Worm (Caenorhabditis elegans) whole organism, L4/young adult: ENCODE results near the gene esyt-2.

ENCODE experiments used
- W03F9.2 ChIP-seq: fragments of 150-350 bp; optimal IDR thresholded peaks from 2 replicates; lab custom pipeline; 2014; ENCODE audit warnings: missing biosample characterization, missing genetic modification characterization
- dao-5 ChIP-seq: sonication (generic microtip); optimal IDR thresholded peaks from 2 replicates; lab custom pipeline; 2016; ENCODE audit warnings: missing genotype, missing genetic modification characterization, moderate library complexity, missing compliant biosample characterization
- him-1 ChIP-seq: sonication (generic microtip); optimal IDR thresholded peaks from 2 replicates; lab custom pipeline; 2016; ENCODE audit warnings: missing genotype, missing genetic modification reagents, missing genetic modification characterization, missing compliant biosample characterization

Gene esyt-2

DNA sequence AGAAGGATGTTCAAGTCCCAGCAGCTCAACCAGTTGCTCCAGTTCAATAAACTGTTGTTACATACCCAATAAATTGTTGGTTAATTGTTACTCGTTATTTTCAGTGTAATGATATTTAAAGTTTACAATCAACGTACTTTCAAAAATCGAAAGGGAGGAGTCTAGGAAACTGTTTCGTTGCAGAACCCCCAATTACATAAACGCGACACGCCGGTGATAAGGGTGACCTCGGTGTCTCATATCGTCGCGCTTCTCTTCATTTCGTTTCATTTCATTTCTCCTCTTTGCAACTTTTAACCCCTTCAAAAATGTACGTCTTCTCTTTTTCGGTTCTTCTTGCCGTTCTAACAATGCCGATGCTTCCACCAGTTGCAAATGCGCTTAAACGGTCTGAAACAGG lies 22.9 kb downstream of the esyt-2 start, which contains the start of gene C23G10.2:
TSS of gene C23G10.2 (plus strand) at position 184 of the 400 bp plus-strand sequence.
- TF ChIP-seq W03F9.2 (tag; lab: Kevin White, UChicago) (no peak), dao-5 (tag; lab: Kevin White, UChicago) (no peak), him-1 (no peak)

DNA sequence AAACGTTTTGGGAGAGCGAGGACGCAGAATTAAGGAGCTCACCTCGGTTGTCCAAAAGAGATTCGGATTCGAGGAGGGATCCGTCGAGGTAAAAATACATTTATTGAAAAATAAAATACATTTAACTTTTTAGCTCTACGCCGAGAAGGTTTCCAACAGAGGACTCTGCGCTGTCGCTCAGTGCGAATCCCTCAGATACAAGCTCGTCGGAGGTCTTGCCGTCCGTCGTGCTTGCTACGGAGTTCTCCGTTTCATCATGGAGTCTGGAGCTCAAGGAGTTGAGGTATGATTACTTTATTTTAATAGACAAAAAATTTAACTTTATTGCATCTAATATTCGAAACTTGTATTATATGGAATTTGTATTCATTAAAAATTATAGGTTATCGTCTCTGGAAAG lies 23.7 kb downstream of the esyt-2 start:
- TF ChIP-seq him-1 (no peak), W03F9.2 (tag; lab: Kevin White, UChicago) (no peak), dao-5 (tag; lab: Kevin White, UChicago) (no peak)

DNA sequence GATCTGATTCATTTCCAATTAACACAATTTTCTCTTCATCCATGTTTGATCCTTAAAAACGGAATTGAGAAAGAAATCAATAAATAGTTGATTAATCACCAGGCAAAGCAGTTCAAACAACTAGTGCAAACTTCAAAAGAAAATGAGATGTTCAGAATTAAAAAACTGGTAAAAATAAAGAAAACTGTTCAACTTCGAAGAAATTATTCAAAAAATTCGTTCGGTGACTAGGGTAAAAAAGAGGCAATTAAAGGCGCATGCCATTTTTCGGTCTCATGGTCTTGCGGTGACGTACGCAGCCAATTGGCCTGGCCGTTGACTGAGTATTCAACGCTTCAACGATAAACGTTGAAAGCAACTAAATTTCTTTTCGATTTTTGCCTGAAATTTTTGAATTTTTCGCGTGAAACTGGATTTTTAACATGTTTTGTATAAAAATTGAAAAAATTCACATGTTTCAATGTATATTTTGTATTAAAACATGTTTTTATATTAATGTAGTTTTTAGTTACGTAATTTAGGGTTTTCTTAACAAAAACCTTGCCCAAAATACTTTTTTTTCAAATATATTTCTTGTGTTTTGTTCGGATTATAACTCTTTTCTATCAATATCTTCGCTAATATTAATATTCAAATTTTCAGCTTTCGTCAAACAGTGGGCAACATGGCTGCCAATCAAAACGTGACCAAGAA lies 24.5 kb downstream of the esyt-2 start, which contains the start of the genes sna-3 and rps-3:
TSS of gene sna-3 (minus strand) at position 51 of the 693 bp plus-strand sequence.
TSS of gene rps-3 (plus strand) at position 643 of the 693 bp plus-strand sequence.
- TF ChIP-seq him-1 (no peak), W03F9.2 (tag; lab: Kevin White, UChicago) (peak; percentile 90)

DNA sequence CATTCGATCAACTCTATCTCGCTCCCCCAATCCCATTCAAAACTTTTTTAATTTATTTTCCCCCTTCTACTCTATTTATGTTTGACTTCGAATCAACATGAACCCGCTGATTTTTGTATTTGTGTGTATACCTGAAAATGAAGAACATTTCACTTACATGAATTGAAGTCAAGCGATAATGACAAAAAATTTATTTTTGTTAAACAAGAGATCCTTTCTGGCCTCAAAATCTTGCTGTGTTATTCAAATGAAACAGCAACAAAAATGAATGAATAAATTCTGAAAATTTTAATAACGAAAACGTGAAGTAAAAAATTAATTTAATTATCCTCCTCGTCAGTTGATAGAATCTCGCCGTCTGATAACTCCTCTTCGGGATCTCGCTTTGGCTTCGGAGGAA lies 28.3 kb downstream of the esyt-2 start:
- TF ChIP-seq dao-5 (tag; lab: Kevin White, UChicago) = no peak
- no peak for TF ChIP-seq W03F9.2 (tag; lab: Kevin White, UChicago)
- TF ChIP-seq him-1 = no peak

DNA sequence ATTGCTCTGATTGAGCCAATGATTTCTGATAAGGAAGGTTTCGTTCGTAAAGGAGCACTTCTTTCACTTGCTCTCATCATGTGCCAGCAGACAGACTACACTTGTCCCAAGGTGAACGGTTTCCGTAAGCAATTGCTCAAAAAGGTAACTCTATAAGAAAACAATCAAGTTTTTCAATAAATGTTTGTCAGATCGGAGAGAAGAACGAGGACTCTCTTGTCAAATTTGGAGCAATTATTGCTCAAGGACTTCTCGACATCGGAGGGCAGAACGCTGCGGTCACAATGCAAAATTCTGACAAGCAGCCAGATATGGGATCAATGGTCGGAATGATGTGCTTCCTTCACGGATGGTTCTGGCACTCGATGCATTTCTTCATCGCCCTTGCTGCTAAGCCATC lies 29.4 kb downstream of the esyt-2 start:
- no peak for TF ChIP-seq dao-5 (tag; lab: Kevin White, UChicago)
- no peak for TF ChIP-seq him-1
- TF ChIP-seq W03F9.2 (tag; lab: Kevin White, UChicago) = no peak

DNA sequence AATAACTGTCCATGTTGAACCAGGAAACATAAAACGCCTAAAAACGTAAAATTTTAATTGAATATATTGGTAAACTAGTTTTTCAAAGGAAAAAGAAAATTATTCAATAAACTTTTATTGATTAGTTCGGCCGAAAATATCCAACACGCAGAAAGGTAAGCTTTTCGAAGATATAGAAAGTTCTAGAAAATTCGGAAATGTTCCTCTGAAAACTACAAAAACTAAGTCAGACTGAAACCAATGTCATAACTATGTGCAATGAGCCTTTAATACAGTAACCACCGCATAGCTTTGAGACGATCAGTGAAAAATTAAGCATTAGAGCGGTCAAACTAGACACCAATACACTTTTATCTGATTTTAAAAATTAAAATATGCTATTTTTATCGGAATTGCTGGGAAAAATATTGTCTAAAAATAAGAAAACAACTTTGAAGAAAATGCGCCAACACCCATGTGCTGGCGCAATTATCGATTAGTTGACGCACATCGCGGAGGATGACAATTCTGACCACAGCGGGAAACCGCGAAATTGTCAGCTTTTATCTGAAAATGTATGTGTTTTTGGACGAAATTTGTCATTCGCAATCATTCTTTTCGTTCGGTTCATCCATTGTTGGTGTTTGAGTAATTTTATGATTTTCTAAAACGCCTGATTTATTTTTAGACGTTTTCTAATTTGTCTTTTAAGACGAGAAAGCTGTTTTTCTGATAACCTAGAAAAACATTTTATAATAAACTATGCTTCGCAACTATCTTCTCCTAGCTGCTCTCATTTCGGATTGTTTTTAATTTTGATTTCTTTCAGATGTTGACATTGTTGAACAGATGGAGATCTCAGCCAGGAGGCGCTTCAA lies 32.2 kb downstream of the esyt-2 start, which contains the start of the genes C23G10.7 and rpn-2:
TSS of gene C23G10.7 (minus strand) at position 37 of the 857 bp plus-strand sequence.
TSS of gene rpn-2 (plus strand) at position 807 of the 857 bp plus-strand sequence.
- TF ChIP-seq W03F9.2 (tag; lab: Kevin White, UChicago) = peak; percentile 78
- TF ChIP-seq dao-5 (tag; lab: Kevin White, UChicago) = no peak
- no peak for TF ChIP-seq him-1

DNA sequence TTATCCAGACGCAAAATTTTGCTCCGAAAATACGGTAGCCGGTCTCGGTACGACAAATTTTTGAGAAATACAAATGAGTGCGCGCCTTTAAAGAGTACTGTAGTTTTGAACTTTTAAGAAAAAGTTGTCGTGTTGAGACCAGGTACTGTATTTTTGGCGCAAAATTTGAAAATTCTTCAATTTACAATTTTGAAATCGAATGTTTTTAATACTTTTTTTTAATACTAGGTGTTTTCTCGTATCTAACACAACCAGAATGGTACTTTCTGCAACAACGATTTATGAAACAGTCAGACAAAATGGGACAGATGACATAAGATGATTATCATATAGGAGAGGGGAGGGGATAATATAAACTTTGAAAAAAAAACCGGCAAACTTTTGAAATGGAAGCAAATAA lies 35.1 kb downstream of the esyt-2 start:
- TF ChIP-seq him-1 (no peak), dao-5 (tag; lab: Kevin White, UChicago) (no peak), W03F9.2 (tag; lab: Kevin White, UChicago) (no peak)

DNA sequence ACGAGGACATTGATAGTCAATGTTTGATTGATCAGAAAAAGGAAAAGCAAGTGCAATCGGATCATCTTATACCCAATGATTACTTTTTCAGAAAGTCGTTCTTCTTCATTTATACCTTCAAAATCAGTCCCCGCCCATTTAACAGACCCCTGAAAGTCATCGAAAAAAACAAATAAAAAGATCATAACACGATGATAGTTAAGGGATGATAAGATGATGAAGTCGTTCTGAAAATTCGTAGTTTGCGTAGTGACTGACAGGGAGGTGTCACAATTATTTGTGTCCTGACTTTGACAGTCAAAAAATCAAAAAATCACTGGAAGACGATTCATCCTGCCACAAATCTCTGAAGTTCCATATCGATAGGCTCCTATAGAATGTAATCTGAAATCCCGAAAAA lies 36.3 kb downstream of the esyt-2 start, which contains the start of gene ugt-66:
TSS of gene ugt-66 (minus strand) at position 101 of the 400 bp plus-strand sequence.
- no peak for TF ChIP-seq him-1
- no peak for TF ChIP-seq dao-5 (tag; lab: Kevin White, UChicago)
- TF ChIP-seq W03F9.2 (tag; lab: Kevin White, UChicago) = no peak

DNA sequence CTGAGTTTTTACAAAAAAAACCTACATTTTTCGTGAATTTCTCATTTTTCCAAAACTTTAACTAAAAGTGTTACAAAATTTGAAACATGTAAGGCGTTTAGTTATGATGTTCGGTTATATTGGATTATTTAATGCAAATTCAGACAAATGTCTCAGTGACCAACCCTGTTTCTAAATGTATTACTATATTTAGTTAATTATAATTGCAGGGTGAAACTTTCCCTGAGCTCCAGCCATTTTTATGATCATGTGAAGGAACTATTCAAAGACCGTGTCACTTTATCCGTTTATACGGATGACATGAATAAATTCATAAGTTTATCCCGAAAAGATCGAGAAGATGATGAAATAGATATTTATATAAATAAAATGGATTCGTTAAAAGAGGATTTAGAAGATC lies 40.0 kb downstream of the esyt-2 start, which contains the start of gene C23G10.5:
TSS of gene C23G10.5 (plus strand) at position 301 of the 400 bp plus-strand sequence.
- TF ChIP-seq him-1 (no peak), dao-5 (tag; lab: Kevin White, UChicago) (no peak), W03F9.2 (tag; lab: Kevin White, UChicago) (no peak)

DNA sequence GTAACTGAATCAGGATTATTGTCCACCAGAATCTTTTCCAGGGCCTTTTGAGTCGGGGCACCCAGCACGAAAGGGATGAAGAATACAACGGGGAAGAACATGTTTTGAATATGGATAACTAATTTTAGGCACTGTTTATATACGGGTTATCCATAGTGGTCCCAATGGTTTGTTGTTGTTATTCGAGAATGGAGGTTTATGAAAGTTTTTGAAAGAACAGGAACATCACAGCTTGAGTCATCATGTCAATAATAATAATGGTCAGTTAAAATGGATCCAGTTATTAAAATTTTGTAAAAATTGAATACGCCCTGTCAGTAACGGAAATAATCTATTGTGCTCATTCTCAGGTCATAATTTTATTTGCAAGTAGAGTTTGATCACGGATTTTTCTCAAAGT lies 47.7 kb downstream of the esyt-2 start, which contains the start of gene nas-28:
TSS of gene nas-28 (minus strand) at position 101 of the 400 bp plus-strand sequence.
- no peak for TF ChIP-seq W03F9.2 (tag; lab: Kevin White, UChicago)
- TF ChIP-seq dao-5 (tag; lab: Kevin White, UChicago) = no peak
- TF ChIP-seq him-1 = no peak

DNA sequence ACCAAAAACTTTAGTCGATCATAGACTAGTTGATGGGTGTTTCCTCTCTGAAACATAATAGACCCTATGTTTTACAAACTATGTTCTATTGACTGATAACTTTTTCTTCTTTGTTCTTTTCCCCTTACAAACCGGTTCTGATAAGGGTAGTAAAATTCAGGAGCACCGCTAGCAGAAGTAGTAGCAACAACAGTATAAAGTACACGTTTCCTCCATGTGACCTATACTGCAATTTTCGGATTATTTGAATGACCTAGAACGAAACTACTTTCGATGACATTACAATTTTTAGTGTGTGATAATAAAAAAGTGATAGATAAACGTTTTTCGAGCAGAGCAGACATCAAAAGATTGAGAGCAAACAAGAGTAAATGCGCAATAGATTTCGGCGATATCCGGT lies 50.5 kb downstream of the esyt-2 start:
- TF ChIP-seq dao-5 (tag; lab: Kevin White, UChicago) (no peak), him-1 (no peak), W03F9.2 (tag; lab: Kevin White, UChicago) (no peak)

DNA sequence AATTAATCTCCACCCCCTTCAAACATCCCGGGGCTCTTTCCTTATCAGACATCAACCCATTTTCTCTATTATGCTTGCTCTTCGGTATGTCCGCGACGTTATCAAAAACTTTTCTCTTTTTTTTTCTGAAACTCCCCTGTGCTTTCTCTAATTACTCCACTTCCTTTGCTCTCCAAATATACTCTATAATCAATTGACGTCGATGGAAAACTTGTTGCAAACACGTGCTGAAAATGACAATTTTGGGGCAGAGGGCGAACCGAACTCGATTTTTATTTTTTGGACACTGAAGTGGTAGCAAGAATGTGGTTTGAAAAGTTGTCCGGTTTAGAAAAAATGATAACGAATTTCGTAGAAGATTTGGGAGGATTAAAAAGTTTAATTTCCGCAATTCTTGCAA lies 51.7 kb downstream of the esyt-2 start:
- TF ChIP-seq him-1 = no peak
- no peak for TF ChIP-seq dao-5 (tag; lab: Kevin White, UChicago)
- no peak for TF ChIP-seq W03F9.2 (tag; lab: Kevin White, UChicago)

DNA sequence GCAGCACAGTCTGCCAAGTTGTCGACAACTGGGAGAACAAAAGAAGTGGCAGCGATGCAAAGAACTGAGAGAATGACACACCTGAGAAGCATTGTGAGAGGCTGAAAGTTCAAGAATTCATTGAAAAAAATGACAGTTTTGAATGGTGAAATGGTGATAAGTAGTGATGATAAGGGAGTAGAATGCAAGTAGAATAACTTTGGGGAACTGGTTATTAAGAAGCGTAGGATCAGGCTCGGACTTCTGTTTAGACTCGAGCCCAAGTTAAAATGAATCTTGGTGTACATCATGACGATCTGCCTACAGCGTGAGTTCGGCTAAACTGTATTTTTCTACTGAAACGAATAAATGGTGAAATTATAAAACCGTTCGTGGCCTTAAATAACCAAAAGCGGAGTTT lies 52.2 kb downstream of the esyt-2 start, which contains the start of gene F42A10.7:
TSS of gene F42A10.7 (minus strand) at position 101 of the 400 bp plus-strand sequence.
- TF ChIP-seq him-1 = no peak
- no peak for TF ChIP-seq W03F9.2 (tag; lab: Kevin White, UChicago)
- no peak for TF ChIP-seq dao-5 (tag; lab: Kevin White, UChicago)
